Fruit fly (Drosophila melanogaster) whole organism, adult: ENCODE results near the gene MtnE.

Experiments
- CG11617 ChIP-seq: fragments of 200-800 bp; sonication (Bioruptor generic); optimal IDR thresholded peaks from 2 replicates; lab custom pipeline; 2017; ENCODE audit warnings: mild to moderate bottlenecking, missing biosample characterization, missing genetic modification reagents, missing genetic modification characterization
- CG12768 ChIP-seq: fragments of 200-800 bp; sonication (Bioruptor generic); optimal IDR thresholded peaks from 2 replicates; lab custom pipeline; 2017; ENCODE audit warnings: missing biosample characterization, missing genetic modification characterization, mild to moderate bottlenecking, moderate library complexity, missing genetic modification reagents
- CG14711 ChIP-seq: fragments of 200-800 bp; sonication (Bioruptor generic); optimal IDR thresholded peaks from 2 replicates; lab custom pipeline; 2018; ENCODE audit warnings: missing biosample characterization, mild to moderate bottlenecking, missing genetic modification characterization, moderate library complexity
- CG1620 ChIP-seq: fragments of 200-800 bp; sonication (Bioruptor generic); optimal IDR thresholded peaks from 2 replicates; lab custom pipeline; 2016; ENCODE audit warnings: missing biosample characterization, missing genetic modification characterization
- CG33017 ChIP-seq: fragments of 200-800 bp; sonication (Bioruptor generic); optimal IDR thresholded peaks from 2 replicates; lab custom pipeline; 2018; ENCODE audit warnings: missing biosample characterization, mild to moderate bottlenecking, missing genetic modification characterization, moderate library complexity
- CG5204 ChIP-seq: fragments of 200-800 bp; sonication (Bioruptor generic); optimal IDR thresholded peaks from 2 replicates; lab custom pipeline; 2016; ENCODE audit warnings: missing biosample characterization, missing genetic modification characterization
- CG7045 ChIP-seq: fragments of 200-800 bp; sonication (Bioruptor generic); optimal IDR thresholded peaks from 2 replicates; lab custom pipeline; 2017; ENCODE audit warnings: missing biosample characterization, mild to moderate bottlenecking, missing genetic modification characterization
- CG7101 ChIP-seq: fragments of 200-800 bp; sonication (Bioruptor generic); optimal IDR thresholded peaks from 2 replicates; lab custom pipeline; 2018; ENCODE audit warnings: missing biosample characterization, mild to moderate bottlenecking, missing genetic modification characterization, moderate library complexity
- Clk ChIP-seq: fragments of 200-800 bp; sonication (Bioruptor generic); optimal IDR thresholded peaks from 2 replicates; lab custom pipeline; 2017; ENCODE audit warnings: missing biosample characterization, missing genetic modification characterization
- Crg-1 ChIP-seq: fragments of 200-800 bp; sonication (Bioruptor generic); optimal IDR thresholded peaks from 2 replicates; lab custom pipeline; 2016; ENCODE audit warnings: missing biosample characterization, missing genetic modification characterization
- Hr96 ChIP-seq: fragments of 200-800 bp; sonication (Bioruptor generic); optimal IDR thresholded peaks from 2 replicates; lab custom pipeline; 2016; ENCODE audit warnings: missing biosample characterization, missing genetic modification characterization
- Mnt ChIP-seq: fragments of 200-800 bp; sonication (Bioruptor generic); optimal IDR thresholded peaks from 2 replicates; lab custom pipeline; 2016; ENCODE audit warnings: missing biosample characterization, mild to moderate bottlenecking, missing genetic modification characterization
- bab1 ChIP-seq: fragments of 200-800 bp; sonication (Bioruptor generic); optimal IDR thresholded peaks from 3 replicates; lab custom pipeline; 2019; ENCODE audit warnings: missing biosample characterization, mild to moderate bottlenecking, missing genetic modification characterization, moderate library complexity
- cic ChIP-seq: fragments of 200-800 bp; sonication (Bioruptor generic); optimal IDR thresholded peaks from 2 replicates; lab custom pipeline; 2017; ENCODE audit warnings: missing biosample characterization, mild to moderate bottlenecking, missing genetic modification characterization, moderate library complexity
- cnc ChIP-seq, 2 experiments: fragments of >200 bp; optimal IDR thresholded peaks; 2 replicates each; lab custom pipeline; 2017
- kay ChIP-seq: fragments of 200-800 bp; sonication (Bioruptor generic); peaks from one replicate; lab custom pipeline; 2016; ENCODE audit warnings: missing biosample characterization, missing genetic modification characterization, borderline replicate concordance
- ovo ChIP-seq: fragments of 200-800 bp; sonication (Bioruptor generic); optimal IDR thresholded peaks from 2 replicates; lab custom pipeline; 2016; ENCODE audit warnings: missing biosample characterization, missing genetic modification characterization
- pad ChIP-seq: fragments of 200-800 bp; sonication (Bioruptor generic); optimal IDR thresholded peaks from 3 replicates; lab custom pipeline; 2017; ENCODE audit warnings: missing biosample characterization, missing genetic modification characterization, mild to moderate bottlenecking, moderate library complexity, missing genetic modification reagents
- tj ChIP-seq: fragments of 200-800 bp; sonication (Bioruptor generic); optimal IDR thresholded peaks from 3 replicates; lab custom pipeline; 2017; ENCODE audit warnings: missing biosample characterization, mild to moderate bottlenecking, missing genetic modification characterization, moderate library complexity
- toe ChIP-seq: fragments of 200-800 bp; sonication (Bioruptor generic); optimal IDR thresholded peaks from 2 replicates; lab custom pipeline; 2016; ENCODE audit warnings: missing biosample characterization, missing genetic modification characterization

The MtnE gene

dm6 chr3R:20560019-20560667 lies 25.6 kb upstream of the MtnE start, which contains the start of gene CG15922:
Gene CG15922 (minus strand): TSS chr3R:20560280.
- no peak for TF ChIP-seq Mnt (GFP tag; lab: Kevin White, UChicago)
- no peak for TF ChIP-seq pad (GFP tag; lab: Kevin White, UChicago)
- TF ChIP-seq toe, result no peak
- peak; percentile 27 for TF ChIP-seq CG12768 (GFP tag; lab: Kevin White, UChicago)
- TF ChIP-seq CG11617 (GFP tag; lab: Kevin White, UChicago), result peak; percentile 5
- TF ChIP-seq CG7045 (GFP tag; lab: Kevin White, UChicago), result no peak
- TF ChIP-seq cnc (optimal IDR thresholded peaks at IDR 0.05; lab: Kevin White, UChicago), result no peak
- peak; percentile 83 for TF ChIP-seq kay (GFP tag; lab: Kevin White, UChicago)
- no peak for TF ChIP-seq bab1
- peak; percentile 11 for TF ChIP-seq Hr96 (GFP tag; lab: Kevin White, UChicago)
- no peak for TF ChIP-seq ovo (GFP tag; lab: Kevin White, UChicago)
- no peak for TF ChIP-seq Clk
- no peak for TF ChIP-seq Crg-1
- TF ChIP-seq CG1620 (GFP tag; lab: Kevin White, UChicago), result peak; percentile 15
- TF ChIP-seq CG7101 (tag; lab: Kevin White, UChicago), result no peak
- TF ChIP-seq CG5204 (GFP tag; lab: Kevin White, UChicago), result no peak

- TF ChIP-seq kay (GFP tag; lab: Kevin White, UChicago) (no peak), Crg-1 (no peak), bab1 (peak; percentile 8), CG1620 (GFP tag; lab: Kevin White, UChicago) (peak; percentile 58), pad (GFP tag; lab: Kevin White, UChicago) (no peak), CG7101 (tag; lab: Kevin White, UChicago) (peak; percentile 40), CG11617 (GFP tag; lab: Kevin White, UChicago) (no peak), CG12768 (GFP tag; lab: Kevin White, UChicago) (peak; percentile 2)
These were observed 23.6 kb upstream of the MtnE start for dm6 chr3R:20558106-20558489.

dm6 chr3R:20557415-20558105 lies 23.1 kb upstream of the MtnE start, which contains the start of the genes DPCoAC and CG5180:
Gene DPCoAC (minus strand): TSS chr3R:20557667.
Gene CG5180 (plus strand): TSS chr3R:20557930.
- TF ChIP-seq tj (peak; percentile 28), CG7045 (GFP tag; lab: Kevin White, UChicago) (peak; percentile 51), CG12768 (GFP tag; lab: Kevin White, UChicago) (peak; percentile 47), cic (GFP tag; lab: Kevin White, UChicago) (peak; percentile 66), Clk (peak; percentile 64), CG11617 (GFP tag; lab: Kevin White, UChicago) (peak; percentile 74), CG14711 (tag; lab: Kevin White, UChicago) (no peak), toe (peak; percentile 71), cnc (optimal IDR thresholded peaks at IDR 0.05; lab: Kevin White, UChicago) (no peak), kay (GFP tag; lab: Kevin White, UChicago) (peak; percentile 2), Hr96 (GFP tag; lab: Kevin White, UChicago) (peak; percentile 38), CG5204 (GFP tag; lab: Kevin White, UChicago) (peak; percentile 71), CG1620 (GFP tag; lab: Kevin White, UChicago) (peak; percentile 70), ovo (GFP tag; lab: Kevin White, UChicago) (peak; percentile 64), pad (GFP tag; lab: Kevin White, UChicago) (no peak), Crg-1 (peak; percentile 41), CG7101 (tag; lab: Kevin White, UChicago) (no peak), Mnt (GFP tag; lab: Kevin White, UChicago) (peak; percentile 70), bab1 (peak; percentile 44), CG33017 (peak; percentile 26)

dm6 chr3R:20557114-20557414 lies 22.6 kb upstream of the MtnE start:
- TF ChIP-seq Clk (no peak), Crg-1 (no peak), CG5204 (GFP tag; lab: Kevin White, UChicago) (no peak), CG11617 (GFP tag; lab: Kevin White, UChicago) (no peak), CG12768 (GFP tag; lab: Kevin White, UChicago) (no peak), tj (no peak), CG1620 (GFP tag; lab: Kevin White, UChicago) (no peak), cnc (optimal IDR thresholded peaks at IDR 0.05; lab: Kevin White, UChicago) (no peak), CG33017 (no peak), pad (GFP tag; lab: Kevin White, UChicago) (no peak), CG7045 (GFP tag; lab: Kevin White, UChicago) (no peak), bab1 (no peak), CG14711 (tag; lab: Kevin White, UChicago) (no peak), toe (no peak), ovo (GFP tag; lab: Kevin White, UChicago) (no peak), Mnt (GFP tag; lab: Kevin White, UChicago) (no peak), Hr96 (GFP tag; lab: Kevin White, UChicago) (no peak), cic (GFP tag; lab: Kevin White, UChicago) (no peak), kay (GFP tag; lab: Kevin White, UChicago) (no peak)

- TF ChIP-seq cnc (optimal IDR thresholded peaks at IDR 0.05; lab: Kevin White, UChicago) (peak in 1 of 2 experiments; percentile 23), ovo (GFP tag; lab: Kevin White, UChicago) (peak; percentile 25), CG7101 (tag; lab: Kevin White, UChicago) (peak; percentile 86), CG11617 (GFP tag; lab: Kevin White, UChicago) (peak; percentile 81), CG7045 (GFP tag; lab: Kevin White, UChicago) (peak; percentile 84), Mnt (GFP tag; lab: Kevin White, UChicago) (no peak), pad (GFP tag; lab: Kevin White, UChicago) (peak; percentile 62), Clk (peak; percentile 62), bab1 (no peak), CG12768 (GFP tag; lab: Kevin White, UChicago) (peak; percentile 88), CG33017 (peak; percentile 91), kay (GFP tag; lab: Kevin White, UChicago) (peak; percentile 77), CG14711 (tag; lab: Kevin White, UChicago) (peak; percentile 84), Hr96 (GFP tag; lab: Kevin White, UChicago) (peak; percentile 70), CG1620 (GFP tag; lab: Kevin White, UChicago) (peak; percentile 54), CG5204 (GFP tag; lab: Kevin White, UChicago) (peak; percentile 88), cic (GFP tag; lab: Kevin White, UChicago) (peak; percentile 90), Crg-1 (peak; percentile 43), toe (peak; percentile 55), tj (peak; percentile 42)
These were observed 22.0 kb upstream of the MtnE start for dm6 chr3R:20556281-20557113.
